Fruit fly (Drosophila melanogaster): ENCODE results near the gene CG32751.

DNA sequence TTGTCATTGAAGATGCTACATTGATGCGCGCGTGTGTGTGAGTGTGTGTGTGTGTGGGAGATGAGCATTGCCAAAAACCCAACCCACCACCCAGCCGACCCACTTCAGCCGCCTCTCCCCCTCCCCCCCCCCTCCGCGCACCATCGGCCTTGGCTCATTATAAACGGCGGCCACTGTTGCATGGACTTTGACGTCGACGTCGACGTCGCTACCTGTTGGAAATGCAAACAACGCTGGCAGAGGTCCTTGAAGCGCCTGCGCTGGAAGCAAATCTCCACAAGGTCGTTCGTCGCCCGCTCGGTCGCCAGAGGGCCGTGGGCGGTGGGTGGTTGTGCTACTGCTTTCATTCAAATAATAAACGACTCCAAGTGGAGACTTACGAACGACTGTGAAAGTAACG lies 18.2 kb upstream of the CG32751 start:
- TF ChIP-seq CG8478 (optimal IDR thresholded peaks at IDR 0.05) (no peak), Dll (optimal IDR thresholded peaks at IDR 0.05) (no peak), psq (optimal IDR thresholded peaks at IDR 0.05) (no peak)
